Worm (Caenorhabditis elegans) whole organism, L4/young adult: ENCODE data around the gene K09D9.1.

Source experiments
- W03F9.2 ChIP-seq: fragments of 150-350 bp; optimal IDR thresholded peaks from 2 replicates; lab custom pipeline; 2014; ENCODE audit warnings: missing biosample characterization, missing genetic modification characterization
- him-1 ChIP-seq: sonication (generic microtip); optimal IDR thresholded peaks from 2 replicates; lab custom pipeline; 2016; ENCODE audit warnings: missing genotype, missing genetic modification reagents, missing genetic modification characterization, missing compliant biosample characterization

DNA sequence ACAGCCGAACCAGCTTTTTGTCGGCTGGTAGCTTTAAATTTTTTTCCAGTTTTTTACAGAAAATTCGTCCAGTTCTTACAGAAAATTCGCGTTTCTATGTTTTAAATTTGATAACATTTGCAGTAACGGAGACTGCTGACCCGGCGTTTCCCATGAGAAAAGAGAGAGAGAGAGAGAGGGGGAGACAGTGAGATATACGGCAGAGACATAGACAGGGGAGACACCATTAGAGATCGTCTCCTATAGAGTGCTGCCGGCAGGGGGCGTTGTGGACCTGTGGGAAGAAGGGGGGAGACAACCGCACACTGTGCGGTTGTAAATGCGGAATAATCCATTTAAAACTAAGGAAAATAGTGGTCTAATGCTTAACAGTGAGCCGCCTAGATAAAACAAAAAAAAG, 4.8 kb downstream of the K09D9.1 start:
- no peak for TF ChIP-seq him-1 (tag; lab: Kevin White, UChicago)
- TF ChIP-seq W03F9.2: no peak
